Worm (Caenorhabditis elegans) whole organism, L4 larva: Measurements from ENCODE around the gene nex-3.

Source experiments
- D1046.2 ChIP-seq: fragments of 200-800 bp; sonication (Bioruptor generic); IDR thresholded peaks from 2 replicates; pipeline ENCODE4 v1.3.6; 2022; ENCODE audit warnings: missing genetic modification characterization, missing compliant biosample characterization
- F37D6.2 ChIP-seq: sonication (generic microtip); optimal IDR thresholded peaks from 2 replicates; lab custom pipeline; 2016; ENCODE audit warnings: mild to moderate bottlenecking, missing genetic modification characterization, missing compliant biosample characterization
- F44E2.7 ChIP-seq: fragments of 200-800 bp; sonication (Bioruptor generic); IDR thresholded peaks from 2 replicates; pipeline ENCODE4 v2.1.2; 2022; ENCODE audit warnings: missing genetic modification characterization, missing compliant biosample characterization
- T26A8.4 ChIP-seq: fragments of 200-800 bp; sonication (Bioruptor generic); IDR thresholded peaks from 2 replicates; pipeline ENCODE4 v1.3.6; 2022; ENCODE audit warnings: missing genetic modification characterization, missing compliant biosample characterization
- Y105C5A.15 ChIP-seq: fragments of 200-800 bp; sonication (Bioruptor generic); IDR thresholded peaks from 2 replicates; pipeline ENCODE4 v1.3.6; 2022; ENCODE audit warnings: missing genetic modification characterization, missing compliant biosample characterization
- Y75B8A.6 ChIP-seq: fragments of 200-800 bp; sonication (Bioruptor generic); IDR thresholded peaks from 2 replicates; pipeline ENCODE4 v1.3.6; 2022; ENCODE audit warnings: missing genetic modification reagents, missing genetic modification characterization, missing compliant biosample characterization
- ZK337.2 ChIP-seq: fragments of 200-800 bp; sonication (Bioruptor generic); IDR thresholded peaks from 2 replicates; pipeline ENCODE4 v1.3.6; 2022; ENCODE audit warnings: missing genetic modification reagents, missing genetic modification characterization, missing compliant biosample characterization
- aly-2 ChIP-seq: sonication (generic microtip); optimal IDR thresholded peaks from 2 replicates; lab custom pipeline; 2018; ENCODE audit warnings: missing biosample characterization, missing genetic modification characterization
- ama-1 ChIP-seq: fragments of 150-350 bp; optimal IDR thresholded peaks from 2 replicates; lab custom pipeline; 2014; ENCODE audit warnings: inconsistent platforms, mixed read lengths
- attf-4 ChIP-seq: sonication (generic microtip); optimal IDR thresholded peaks from 3 replicates; lab custom pipeline; 2017; ENCODE audit warnings: missing biosample characterization, missing genetic modification characterization
- ceh-20 ChIP-seq: fragments of 200-800 bp; sonication (Bioruptor generic); IDR thresholded peaks from 2 replicates; pipeline ENCODE4 v1.3.6; 2022; ENCODE audit warnings: missing genetic modification reagents, missing genetic modification characterization, missing compliant biosample characterization
- ceh-62 ChIP-seq: sonication (generic microtip); optimal IDR thresholded peaks from 2 replicates; lab custom pipeline; 2017; ENCODE audit warnings: missing biosample characterization, missing genetic modification characterization
- ctbp-1 ChIP-seq: fragments of 200-800 bp; sonication (Bioruptor generic); IDR thresholded peaks from 2 replicates; pipeline ENCODE4 v1.3.6; 2022; ENCODE audit warnings: missing genetic modification reagents, missing genetic modification characterization, missing compliant biosample characterization
- daf-12 ChIP-seq: fragments of 150-350 bp; optimal IDR thresholded peaks from 2 replicates; lab custom pipeline; 2014; ENCODE audit warnings: missing biosample characterization, missing genetic modification reagents, missing genetic modification characterization
- daf-16 ChIP-seq, 3 experiments: sonication (generic microtip); optimal IDR thresholded peaks; 2 replicates each; lab custom pipeline; 2016 to 2017; ENCODE audit warnings: missing genetic modification characterization in 3 of 3, missing genetic modification reagents in 3 of 3, mild to moderate bottlenecking in 2 of 3, missing compliant biosample characterization in 2 of 3, missing biosample characterization in 1 of 3, moderate library complexity in 1 of 3
- daf-19 ChIP-seq: fragments of 200-800 bp; sonication (Bioruptor generic); conservative IDR thresholded peaks from 2 replicates; pipeline ENCODE4 v1.3.6; 2022; ENCODE audit warnings: missing genetic modification characterization, missing compliant biosample characterization
- dmd-9 ChIP-seq: fragments of 200-800 bp; sonication (Bioruptor generic); IDR thresholded peaks from 2 replicates; pipeline ENCODE4 v1.3.6; 2022; ENCODE audit warnings: missing genetic modification reagents, missing genetic modification characterization, missing compliant biosample characterization
- duxl-1 ChIP-seq: sonication (generic microtip); optimal IDR thresholded peaks from 2 replicates; lab custom pipeline; 2016; ENCODE audit warnings: mild to moderate bottlenecking, missing genetic modification characterization, moderate library complexity, missing compliant biosample characterization; ENCODE audit not compliant: poor library complexity
- dve-1 ChIP-seq: sonication (generic microtip); optimal IDR thresholded peaks from 2 replicates; lab custom pipeline; 2017; ENCODE audit warnings: antibody characterized with exemption, mild to moderate bottlenecking, missing genetic modification characterization, missing compliant biosample characterization; ENCODE audit not compliant: insufficient read depth
- egl-43 ChIP-seq: fragments of 200-800 bp; sonication (Bioruptor generic); IDR thresholded peaks from 2 replicates; pipeline ENCODE4 v1.3.6; 2022; ENCODE audit warnings: missing genetic modification reagents, missing genetic modification characterization, missing compliant biosample characterization
- fos-1 ChIP-seq: fragments of 150-350 bp; optimal IDR thresholded peaks from 2 replicates; lab custom pipeline; 2014; ENCODE audit warnings: missing biosample characterization, missing genetic modification characterization
- jun-1 ChIP-seq: fragments of 150-350 bp; optimal IDR thresholded peaks from 2 replicates; lab custom pipeline; 2014; ENCODE audit warnings: missing biosample characterization, missing genetic modification reagents, missing genetic modification characterization
- lin-1 ChIP-seq: fragments of 200-800 bp; sonication (Bioruptor generic); IDR thresholded peaks from 2 replicates; pipeline ENCODE4 v1.3.6; 2022; ENCODE audit warnings: missing genetic modification reagents, missing genetic modification characterization, missing compliant biosample characterization
- lin-13 ChIP-seq: fragments of 150-350 bp; optimal IDR thresholded peaks from 2 replicates; lab custom pipeline; 2014; ENCODE audit warnings: missing biosample characterization, missing genetic modification reagents, missing genetic modification characterization
- lin-29 ChIP-seq: fragments of 200-800 bp; sonication (Bioruptor generic); IDR thresholded peaks from 2 replicates; pipeline ENCODE4 v1.3.6; 2022; ENCODE audit warnings: missing genetic modification reagents, missing genetic modification characterization, missing compliant biosample characterization
- lin-38 ChIP-seq: fragments of 200-800 bp; sonication (Bioruptor generic); IDR thresholded peaks from 2 replicates; pipeline ENCODE4 v1.3.6; 2022; ENCODE audit warnings: missing genetic modification reagents, missing genetic modification characterization, missing compliant biosample characterization
- lsy-2 ChIP-seq, 2 experiments: fragments of 150-350 bp in 1 of 2; sonication (generic microtip) in 1 of 2; optimal IDR thresholded peaks; 2 replicates each; lab custom pipeline; 2014 to 2017; ENCODE audit warnings: missing biosample characterization in 2 of 2, missing genetic modification characterization in 2 of 2
- madf-9 ChIP-seq: fragments of 200-800 bp; sonication (Bioruptor generic); conservative IDR thresholded peaks from 2 replicates; pipeline ENCODE4 v1.3.6; 2022; ENCODE audit warnings: missing genetic modification reagents, missing genetic modification characterization, missing compliant biosample characterization
- mdl-1 ChIP-seq, 2 experiments: fragments of 150-350 bp in 1 of 2; sonication (generic microtip) in 1 of 2; optimal IDR thresholded peaks; 2 replicates each; lab custom pipeline; 2014 to 2017; ENCODE audit warnings: missing biosample characterization in 2 of 2, missing genetic modification characterization in 2 of 2
- mdt-29 ChIP-seq: fragments of 200-800 bp; sonication (Bioruptor generic); IDR thresholded peaks from 2 replicates; pipeline ENCODE4 v1.3.6; 2022; ENCODE audit warnings: missing genetic modification reagents, missing genetic modification characterization, missing compliant biosample characterization
- mes-2 ChIP-seq: sonication (generic microtip); optimal IDR thresholded peaks from 2 replicates; lab custom pipeline; 2016; ENCODE audit warnings: missing genotype, mild to moderate bottlenecking, missing genetic modification characterization, missing compliant biosample characterization; ENCODE audit not compliant: poor library complexity, severe bottlenecking
- mxl-3 ChIP-seq: fragments of 200-800 bp; sonication (Bioruptor generic); optimal IDR thresholded peaks from 2 replicates; lab custom pipeline; 2018; ENCODE audit warnings: mild to moderate bottlenecking, missing genetic modification characterization, missing compliant biosample characterization
- nhr-48 ChIP-seq: sonication (generic microtip); optimal IDR thresholded peaks from 2 replicates; lab custom pipeline; 2016; ENCODE audit warnings: mild to moderate bottlenecking, missing genetic modification characterization, missing compliant biosample characterization
- pha-4 ChIP-seq, 2 experiments: fragments of 150-350 bp in 1 of 2; fragments of 200-800 bp in 1 of 2; sonication (Bioruptor generic) in 1 of 2; IDR thresholded peaks in 1 of 2; optimal IDR thresholded peaks in 1 of 2; 2 replicates each; pipeline versions ENCODE4 v1.3.6 to Lab custom; 2014 to 2022; ENCODE audit warnings: missing genetic modification characterization in 2 of 2, missing genetic modification reagents in 2 of 2, missing biosample characterization in 1 of 2, missing compliant biosample characterization in 1 of 2
- php-3 ChIP-seq: fragments of 200-800 bp; sonication (Bioruptor generic); IDR thresholded peaks from 2 replicates; pipeline ENCODE4 v1.3.6; 2022; ENCODE audit warnings: missing genetic modification reagents, missing genetic modification characterization, missing compliant biosample characterization
- sdz-12 ChIP-seq: fragments of 200-800 bp; sonication (Bioruptor generic); optimal IDR thresholded peaks from 2 replicates; lab custom pipeline; 2018; ENCODE audit warnings: mild to moderate bottlenecking, missing genetic modification characterization, missing compliant biosample characterization
- skn-1 ChIP-seq: fragments of 150-350 bp; optimal IDR thresholded peaks from 2 replicates; lab custom pipeline; 2014; ENCODE audit warnings: missing biosample characterization, missing genetic modification characterization
- snpc-1.2 ChIP-seq: fragments of 200-800 bp; sonication (Bioruptor generic); IDR thresholded peaks from 2 replicates; pipeline ENCODE4 v1.3.6; 2022; ENCODE audit warnings: missing genetic modification reagents, missing genetic modification characterization, missing compliant biosample characterization
- snpc-4 ChIP-seq: fragments of 150-350 bp; optimal IDR thresholded peaks from 2 replicates; lab custom pipeline; 2014; ENCODE audit warnings: missing biosample characterization, missing genetic modification characterization
- spr-3 ChIP-seq: fragments of 200-800 bp; sonication (Bioruptor generic); optimal IDR thresholded peaks from 2 replicates; lab custom pipeline; 2018; ENCODE audit warnings: mild to moderate bottlenecking, missing genetic modification characterization, missing compliant biosample characterization
- tag-97 ChIP-seq: fragments of 200-800 bp; sonication (Bioruptor generic); IDR thresholded peaks from 2 replicates; pipeline ENCODE4 v1.3.6; 2022; ENCODE audit warnings: missing genetic modification characterization, missing compliant biosample characterization
- vab-7 ChIP-seq: fragments of 200-800 bp; sonication (Bioruptor generic); IDR thresholded peaks from 2 replicates; pipeline ENCODE4 v1.3.6; 2022; ENCODE audit warnings: missing genetic modification reagents, missing genetic modification characterization, missing compliant biosample characterization
- zag-1 ChIP-seq: fragments of 150-350 bp; optimal IDR thresholded peaks from 2 replicates; lab custom pipeline; 2014; ENCODE audit warnings: missing biosample characterization, missing genetic modification characterization
- zfp-3 ChIP-seq: fragments of 200-800 bp; sonication (Bioruptor generic); conservative IDR thresholded peaks from 2 replicates; pipeline ENCODE4 v1.3.6; 2022; ENCODE audit warnings: missing genetic modification reagents, missing genetic modification characterization, missing compliant biosample characterization
- ztf-7 ChIP-seq: fragments of 150-350 bp; optimal IDR thresholded peaks from 2 replicates; lab custom pipeline; 2014; ENCODE audit warnings: missing biosample characterization, missing genetic modification characterization

Gene nex-3

ce11 chrIII:4449357-4449756, 7.5 kb downstream of the nex-3 start (continued):
- TF ChIP-seq daf-12 (tag; lab: Kevin White, UChicago) (no peak), vab-7 (peak; percentile 49; the same call in 1 of the 2 replicates), lsy-2 (tag; optimal IDR thresholded peaks at IDR 0.05; lab: Kevin White, UChicago) (no peak), F44E2.7 (GFP tag; lab: Robert Waterston, UW) (no peak), mdl-1 (tag; optimal IDR thresholded peaks at IDR 0.05; lab: Kevin White, UChicago) (no peak), lin-29 (GFP tag; lab: Robert Waterston, UW) (no peak), dve-1 (tag; lab: Kevin White, UChicago) (peak; percentile 44), madf-9 (no peak), tag-97 (GFP tag; lab: Robert Waterston, UW) (no peak), lin-38 (GFP tag; lab: Robert Waterston, UW) (peak; percentile 63), ama-1 (lab: Kevin White, UChicago) (no peak), ceh-20 (no peak), php-3 (GFP tag; lab: Robert Waterston, UW) (0 out of 2 replicates have a peak, but pooled peaks have one; percentile 21), nhr-48 (tag; lab: Kevin White, UChicago) (peak; percentile 12), zag-1 (tag; lab: Kevin White, UChicago) (no peak), snpc-4 (tag; lab: Kevin White, UChicago) (no peak), Y105C5A.15 (GFP tag; lab: Robert Waterston, UW) (no peak), ctbp-1 (GFP tag; lab: Robert Waterston, UW) (no peak), sdz-12 (GFP tag; lab: Kevin White, UChicago) (no peak), skn-1 (tag; lab: Kevin White, UChicago) (no peak), mes-2 (peak; percentile 10)

DNA sequence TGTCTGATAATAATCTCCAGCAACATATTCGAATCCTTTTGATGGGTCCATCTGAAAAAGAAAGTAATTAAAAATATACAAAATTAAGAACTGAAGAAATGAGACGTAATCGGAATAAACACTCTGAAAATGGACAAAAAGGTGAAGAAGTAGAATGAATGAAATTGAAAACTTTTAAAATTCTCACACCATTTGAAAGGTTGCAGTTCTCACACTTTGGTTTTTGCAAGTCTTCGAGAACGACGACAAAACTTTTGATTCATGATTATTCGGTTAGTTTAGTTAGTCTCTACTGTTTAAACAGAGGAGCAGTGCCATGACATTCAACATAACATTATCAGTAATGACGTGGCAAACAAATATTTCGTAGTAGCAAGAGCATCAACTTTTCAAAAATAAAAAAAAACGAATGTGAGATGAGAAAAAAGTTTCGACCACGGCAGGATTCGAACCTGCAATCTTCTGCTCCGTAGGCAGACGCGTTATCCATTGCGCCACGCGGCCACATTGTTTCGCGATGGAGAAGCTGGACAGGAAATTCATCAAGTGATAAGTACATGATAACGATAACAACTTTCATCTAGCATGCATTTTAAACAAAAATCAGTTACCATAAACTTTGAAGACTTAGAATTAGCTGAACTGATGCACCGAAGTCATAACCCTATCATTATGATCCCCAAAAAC, 8.2 kb downstream of the nex-3 start, which contains the start of gene ceh-43:
TSS of gene ceh-43 (minus strand) at position 51 of the 687 bp plus-strand sequence.
- TF ChIP-seq daf-12 (tag; lab: Kevin White, UChicago) (no peak), pha-4 (GFP tag; IDR thresholded peaks at IDR 0.05; lab: Robert Waterston, UW) (peak; percentile 62; the same call in 1 of the 2 replicates), pha-4 (tag; optimal IDR thresholded peaks at IDR 0.05; lab: Kevin White, UChicago) (no peak), ztf-7 (tag; lab: Kevin White, UChicago) (no peak), mes-2 (peak; percentile 57), dve-1 (tag; lab: Kevin White, UChicago) (peak; percentile 19), ceh-62 (no peak), sdz-12 (GFP tag; lab: Kevin White, UChicago) (no peak), ceh-20 (0 out of 2 replicates have a peak, but pooled peaks have one; percentile 14), Y75B8A.6 (peak; percentile 72; the same call in 1 of the 2 replicates), vab-7 (peak; percentile 59; the same call in 1 of the 2 replicates), zfp-3 (GFP tag; lab: Robert Waterston, UW) (0 out of 2 replicates have a peak, but pooled peaks have one; percentile 16), jun-1 (tag; lab: Kevin White, UChicago) (no peak), attf-4 (tag; lab: Kevin White, UChicago) (no peak), lin-1 (GFP tag; lab: Robert Waterston, UW) (no peak), daf-16 (GFP tag; optimal IDR thresholded peaks at IDR 0.05; lab: Kevin White, UChicago) (peak in 1 of 2 experiments; percentile 64), daf-16 (tag; optimal IDR thresholded peaks at IDR 0.05; lab: Kevin White, UChicago) (no peak), egl-43 (GFP tag; lab: Robert Waterston, UW) (peak; percentile 74; the same call in 1 of the 2 replicates), snpc-4 (tag; lab: Kevin White, UChicago) (no peak), madf-9 (no peak), dmd-9 (GFP tag; lab: Robert Waterston, UW) (peak; percentile 62; the same call in 1 of the 2 replicates), T26A8.4 (GFP tag; lab: Robert Waterston, UW) (peak; percentile 46; the same call in 1 of the 2 replicates), daf-19 (GFP tag; lab: Robert Waterston, UW) (no peak; the same call in 1 of the 2 replicates), spr-3 (GFP tag; lab: Kevin White, UChicago) (no peak), lin-13 (GFP tag; lab: Kevin White, UChicago) (no peak), Y105C5A.15 (GFP tag; lab: Robert Waterston, UW) (no peak), duxl-1 (tag; lab: Kevin White, UChicago) (peak; percentile 4), F37D6.2 (no peak), mxl-3 (GFP tag; lab: Kevin White, UChicago) (no peak), aly-2 (tag; lab: Kevin White, UChicago) (no peak), snpc-1.2 (GFP tag; lab: Robert Waterston, UW) (0 out of 2 replicates have a peak, but pooled peaks have one; percentile 14), ZK337.2 (GFP tag; lab: Robert Waterston, UW) (peak; percentile 38; the same call in 1 of the 2 replicates), mdt-29 (GFP tag; lab: Robert Waterston, UW) (no peak), nhr-48 (tag; lab: Kevin White, UChicago) (no peak), D1046.2 (no peak), fos-1 (tag; lab: Kevin White, UChicago) (no peak)
